Fruit fly (Drosophila melanogaster): ENCODE data around the gene CG44098.

Gene CG44098

dm6 chr3R:4739492-4740431 lies 33.2 kb downstream of the CG44098 start (continued):
- no peak for TF ChIP-seq Drgx (GFP tag; IDR thresholded peaks at IDR 0.05)
- peak; percentile 52 for TF ChIP-seq maf-S (GFP tag; optimal IDR thresholded peaks at IDR 0.05)
- TF ChIP-seq ewg (GFP tag; optimal IDR thresholded peaks at IDR 0.05) = peak; percentile 86
- TF ChIP-seq jigr1 (GFP tag; IDR thresholded peaks at IDR 0.05) = no peak
- peak; percentile 92 for TF ChIP-seq az2 (GFP tag; optimal IDR thresholded peaks at IDR 0.05)
- TF ChIP-seq Dll (GFP tag; IDR thresholded peaks at IDR 0.05; ENCODE audit: partially characterized antibody) = no peak
- TF ChIP-seq CG17802 (tag; optimal IDR thresholded peaks at IDR 0.05) = peak; percentile 55
- TF ChIP-seq Atf3 (GFP tag; optimal IDR thresholded peaks at IDR 0.05) = peak; percentile 61
- TF ChIP-seq bigmax (GFP tag; optimal IDR thresholded peaks at IDR 0.05) = no peak
- TF ChIP-seq eyg (GFP tag; optimal IDR thresholded peaks at IDR 0.05) = peak; percentile 5
- TF ChIP-seq CG1602 (GFP tag; optimal IDR thresholded peaks at IDR 0.05) = peak; percentile 86
- no peak for TF ChIP-seq Dip2 (GFP tag; IDR thresholded peaks at IDR 0.05)
- TF ChIP-seq Abd-B (GFP tag; optimal IDR thresholded peaks at IDR 0.05) = peak; percentile 82
- no peak for TF ChIP-seq sim (GFP tag; IDR thresholded peaks at IDR 0.05)
- TF ChIP-seq Dref (GFP tag; IDR thresholded peaks at IDR 0.05) = no peak
- peak; percentile 92 for TF ChIP-seq CG9437 (GFP tag; optimal IDR thresholded peaks at IDR 0.05)
- TF ChIP-seq sd (tag; optimal IDR thresholded peaks at IDR 0.05) = peak; percentile 94
- no peak for TF ChIP-seq CG2199 (GFP tag; IDR thresholded peaks at IDR 0.05)
- no peak for TF ChIP-seq ftz-f1 (GFP tag; optimal IDR thresholded peaks at IDR 0.05)
- peak; percentile 84 for TF ChIP-seq odd (GFP tag; optimal IDR thresholded peaks at IDR 0.05)
- peak; percentile 86 for TF ChIP-seq ind (GFP tag; optimal IDR thresholded peaks at IDR 0.05)
- TF ChIP-seq CrebB (tag; optimal IDR thresholded peaks at IDR 0.05) = no peak
- no peak for TF ChIP-seq zen2 (GFP tag; IDR thresholded peaks at IDR 0.05; ENCODE audit: partially characterized antibody)
- TF ChIP-seq YL-1 (GFP tag; optimal IDR thresholded peaks at IDR 0.05) = peak; percentile 22
- TF ChIP-seq Ssrp (tag; optimal IDR thresholded peaks at IDR 0.05) = peak; percentile 86
- TF ChIP-seq CG13287 (GFP tag; IDR thresholded peaks at IDR 0.05; ENCODE audit: partially characterized antibody) = no peak
- no peak for TF ChIP-seq CG7987 (GFP tag; optimal IDR thresholded peaks at IDR 0.05)
- no peak for TF ChIP-seq danr (GFP tag; IDR thresholded peaks at IDR 0.05)
- TF ChIP-seq CG17359 (tag; optimal IDR thresholded peaks at IDR 0.05) = peak; percentile 81
- TF ChIP-seq Bdp1 (GFP tag; optimal IDR thresholded peaks at IDR 0.05) = no peak
- peak; percentile 57 for TF ChIP-seq CG8089 (GFP tag; optimal IDR thresholded peaks at IDR 0.05)
- peak; percentile 79 for TF ChIP-seq tin (GFP tag; optimal IDR thresholded peaks at IDR 0.05)
- no peak for TF ChIP-seq CG17612 (GFP tag; IDR thresholded peaks at IDR 0.05)
- TF ChIP-seq CG18599 (GFP tag; optimal IDR thresholded peaks at IDR 0.05) = peak; percentile 89
- peak; percentile 77 for TF ChIP-seq HLHmδ (GFP tag; optimal IDR thresholded peaks at IDR 0.05)
- TF ChIP-seq CG15514 (GFP tag; optimal IDR thresholded peaks at IDR 0.05) = no peak
- TF ChIP-seq CG14710 (tag; optimal IDR thresholded peaks at IDR 0.05) = peak; percentile 86
- TF ChIP-seq Poxn (GFP tag; IDR thresholded peaks at IDR 0.05) = no peak
- peak; percentile 81 for TF ChIP-seq CG1529 (GFP tag; optimal IDR thresholded peaks at IDR 0.05)
- TF ChIP-seq Dp (GFP tag; optimal IDR thresholded peaks at IDR 0.05) = peak; percentile 22
- TF ChIP-seq CG13894 (tag; optimal IDR thresholded peaks at IDR 0.05) = peak; percentile 5
- TF ChIP-seq trh (GFP tag; optimal IDR thresholded peaks at IDR 0.05) = peak; percentile 44
- no peak for TF ChIP-seq Bgb (GFP tag; IDR thresholded peaks at IDR 0.05; ENCODE audit: partially characterized antibody)
- no peak for TF ChIP-seq CG34224 (GFP tag; IDR thresholded peaks at IDR 0.05; ENCODE audit: partially characterized antibody)
- peak; percentile 59 for TF ChIP-seq CG6254 (GFP tag; optimal IDR thresholded peaks at IDR 0.05)
- no peak for TF ChIP-seq CG16779 (GFP tag; IDR thresholded peaks at IDR 0.05)
- peak; percentile 63 for TF ChIP-seq abd-A (tag; optimal IDR thresholded peaks at IDR 0.05)
- TF ChIP-seq pros (GFP tag; optimal IDR thresholded peaks at IDR 0.05) = peak; percentile 79
